Fruit fly (Drosophila melanogaster) whole organism, embryonic: ENCODE results near the gene CG31131.

ENCODE experiments used
- Blimp-1 ChIP-seq: fragments of 200-800 bp; sonication (Bioruptor generic); optimal IDR thresholded peaks from 3 replicates; lab custom pipeline; 2018; ENCODE audit warnings: missing biosample characterization, missing genetic modification characterization, mild to moderate bottlenecking, moderate library complexity, missing genetic modification reagents
- CG10366 ChIP-seq: fragments of 200-800 bp; sonication (Bioruptor generic); IDR thresholded peaks from 2 replicates; pipeline ENCODE4 v1.3.6; 2022; ENCODE audit warnings: missing biosample characterization, missing genetic modification characterization
- CG10431 ChIP-seq: fragments of 200-800 bp; sonication (Bioruptor generic); optimal IDR thresholded peaks from 3 replicates; lab custom pipeline; 2018; ENCODE audit warnings: missing biosample characterization, mild to moderate bottlenecking, missing genetic modification characterization
- CG10654 ChIP-seq: fragments of 200-800 bp; sonication (Bioruptor generic); optimal IDR thresholded peaks from 2 replicates; lab custom pipeline; 2016; ENCODE audit warnings: missing biosample characterization, missing genetic modification characterization
- CG11247 ChIP-seq: fragments of 200-800 bp; sonication (Bioruptor generic); IDR thresholded peaks from 2 replicates; pipeline ENCODE4 v1.3.6; 2022; ENCODE audit warnings: missing biosample characterization, missing genetic modification characterization
- CG12659 ChIP-seq: fragments of 200-800 bp; sonication (Bioruptor generic); optimal IDR thresholded peaks from 3 replicates; lab custom pipeline; 2017; ENCODE audit warnings: mild to moderate bottlenecking, missing biosample characterization, missing genetic modification reagents, missing genetic modification characterization
- CG15514 ChIP-seq: fragments of 200-800 bp; sonication (Bioruptor generic); optimal IDR thresholded peaks from 3 replicates; lab custom pipeline; 2017; ENCODE audit warnings: missing biosample characterization, missing genetic modification characterization, mild to moderate bottlenecking, moderate library complexity, missing genetic modification reagents
- CG1603 ChIP-seq: fragments of 200-800 bp; sonication (Bioruptor generic); optimal IDR thresholded peaks from 2 replicates; lab custom pipeline; 2019; ENCODE audit warnings: missing biosample characterization, mild to moderate bottlenecking, missing genetic modification characterization, moderate library complexity
- CG17361 ChIP-seq: fragments of 200-800 bp; sonication (Bioruptor generic); IDR thresholded peaks from 3 replicates; pipeline ENCODE4 v1.3.6; 2022; ENCODE audit warnings: missing biosample characterization, missing genetic modification characterization
- CG17568 ChIP-seq: fragments of 200-800 bp; sonication (Bioruptor generic); optimal IDR thresholded peaks from 2 replicates; lab custom pipeline; 2018; ENCODE audit warnings: missing biosample characterization, mild to moderate bottlenecking, missing genetic modification characterization, moderate library complexity
- CG2875 ChIP-seq: fragments of 200-800 bp; sonication (Bioruptor generic); optimal IDR thresholded peaks from 2 replicates; lab custom pipeline; 2017; ENCODE audit warnings: missing biosample characterization, mild to moderate bottlenecking, missing genetic modification characterization, missing genetic modification reagents
- CG30020 ChIP-seq: fragments of 200-800 bp; optimal IDR thresholded peaks from 2 replicates; lab custom pipeline; 2019; ENCODE audit warnings: missing biosample characterization, mild to moderate bottlenecking, missing genetic modification characterization, moderate library complexity
- CG33213 ChIP-seq: fragments of 200-800 bp; sonication (Bioruptor generic); optimal IDR thresholded peaks from 3 replicates; lab custom pipeline; 2016; ENCODE audit warnings: missing biosample characterization, missing genetic modification characterization
- CG34376 ChIP-seq: fragments of 200-800 bp; sonication (Bioruptor generic); optimal IDR thresholded peaks from 2 replicates; lab custom pipeline; 2018; ENCODE audit warnings: missing biosample characterization, mild to moderate bottlenecking, missing genetic modification characterization
- CG7987 ChIP-seq: fragments of 200-800 bp; sonication (Bioruptor generic); optimal IDR thresholded peaks from 2 replicates; lab custom pipeline; 2018; ENCODE audit warnings: missing biosample characterization, mild to moderate bottlenecking, missing genetic modification characterization, moderate library complexity
- CG8089 ChIP-seq: fragments of 200-800 bp; sonication (Bioruptor generic); optimal IDR thresholded peaks from 3 replicates; lab custom pipeline; 2016; ENCODE audit warnings: missing biosample characterization, missing genetic modification characterization
- CHES-1-like ChIP-seq: fragments of 200-800 bp; sonication (Bioruptor generic); optimal IDR thresholded peaks from 2 replicates; lab custom pipeline; 2016; ENCODE audit warnings: missing biosample characterization, missing genetic modification characterization
- E2f1 ChIP-seq: fragments of 200-800 bp; sonication (Bioruptor generic); IDR thresholded peaks from 2 replicates; pipeline ENCODE4 v1.3.6; 2022; ENCODE audit warnings: missing biosample characterization, missing genetic modification characterization
- GATAe ChIP-seq: fragments of 200-800 bp; sonication (Bioruptor generic); conservative IDR thresholded peaks from 2 replicates; pipeline ENCODE4 v1.3.6; 2022; ENCODE audit warnings: missing biosample characterization, missing genetic modification characterization
- HLH4C ChIP-seq: fragments of 200-800 bp; sonication (Bioruptor generic); IDR thresholded peaks from 3 replicates; pipeline ENCODE4 v1.3.6; 2022; ENCODE audit warnings: missing biosample characterization, missing genetic modification characterization; ENCODE audit not compliant: partially characterized antibody
- Max ChIP-seq: fragments of 200-800 bp; sonication (Bioruptor generic); optimal IDR thresholded peaks from 2 replicates; lab custom pipeline; 2016; ENCODE audit warnings: missing biosample characterization, mild to moderate bottlenecking, missing genetic modification characterization
- Oaz ChIP-seq: fragments of 200-800 bp; sonication (Bioruptor generic); IDR thresholded peaks from 2 replicates; pipeline ENCODE4 v1.3.6; 2022; ENCODE audit warnings: missing biosample characterization, missing genetic modification characterization
- Pdp1 ChIP-seq, 2 experiments: fragments of 200-800 bp; sonication (Bioruptor generic); optimal IDR thresholded peaks; 3 replicates each; lab custom pipeline; 2016; ENCODE audit warnings: missing biosample characterization in 2 of 2, missing genetic modification characterization in 2 of 2, mild to moderate bottlenecking in 1 of 2, moderate library complexity in 1 of 2
- Sox100B ChIP-seq: fragments of 200-800 bp; sonication (Bioruptor generic); optimal IDR thresholded peaks from 3 replicates; lab custom pipeline; 2018; ENCODE audit warnings: missing biosample characterization, mild to moderate bottlenecking, missing genetic modification characterization
- Spps ChIP-seq: fragments of 200-800 bp; sonication (Bioruptor generic); optimal IDR thresholded peaks from 2 replicates; lab custom pipeline; 2018; ENCODE audit warnings: missing biosample characterization, mild to moderate bottlenecking, missing genetic modification characterization
- Vsx1 ChIP-seq: fragments of 200-800 bp; sonication (Bioruptor generic); optimal IDR thresholded peaks from 2 replicates; lab custom pipeline; 2017; ENCODE audit warnings: missing biosample characterization, mild to moderate bottlenecking, missing genetic modification characterization, missing genetic modification reagents
- Xbp1 ChIP-seq: fragments of 200-800 bp; sonication (Bioruptor generic); optimal IDR thresholded peaks from 3 replicates; lab custom pipeline; 2016; ENCODE audit warnings: missing biosample characterization, mild to moderate bottlenecking, missing genetic modification characterization
- bab2 ChIP-seq: fragments of 200-800 bp; sonication (Bioruptor generic); optimal IDR thresholded peaks from 2 replicates; lab custom pipeline; 2016; ENCODE audit warnings: missing biosample characterization, missing genetic modification characterization
- bigmax ChIP-seq: fragments of 200-800 bp; sonication (Bioruptor generic); optimal IDR thresholded peaks from 2 replicates; lab custom pipeline; 2018; ENCODE audit warnings: missing biosample characterization, mild to moderate bottlenecking, missing genetic modification characterization
- caup ChIP-seq: fragments of 200-800 bp; sonication (Bioruptor generic); optimal IDR thresholded peaks from 3 replicates; lab custom pipeline; 2017; ENCODE audit warnings: missing biosample characterization, mild to moderate bottlenecking, missing genetic modification characterization, moderate library complexity; ENCODE audit not compliant: severe bottlenecking
- chif ChIP-seq, 2 experiments: fragments of 200-800 bp; sonication (Bioruptor generic); optimal IDR thresholded peaks; 3 replicates each; lab custom pipeline; 2016; ENCODE audit warnings: missing biosample characterization in 2 of 2, missing genetic modification characterization in 2 of 2
- croc ChIP-seq: fragments of 200-800 bp; sonication (Bioruptor generic); conservative IDR thresholded peaks from 3 replicates; pipeline ENCODE4 v1.3.6; 2022; ENCODE audit warnings: missing biosample characterization, missing genetic modification characterization
- exex ChIP-seq: fragments of 200-800 bp; sonication (Bioruptor generic); optimal IDR thresholded peaks from 4 replicates; lab custom pipeline; 2018; ENCODE audit warnings: missing biosample characterization, mild to moderate bottlenecking, missing genetic modification characterization, moderate library complexity
- hbn ChIP-seq: fragments of 200-800 bp; sonication (Bioruptor generic); IDR thresholded peaks from 2 replicates; pipeline ENCODE4 v1.3.6; 2022; ENCODE audit warnings: missing biosample characterization, missing genetic modification characterization; ENCODE audit not compliant: partially characterized antibody
- her ChIP-seq: fragments of 200-800 bp; sonication (Bioruptor generic); optimal IDR thresholded peaks from 2 replicates; lab custom pipeline; 2016; ENCODE audit warnings: missing biosample characterization, missing genetic modification characterization
- ind ChIP-seq: fragments of 200-800 bp; sonication (Bioruptor generic); optimal IDR thresholded peaks from 3 replicates; lab custom pipeline; 2016; ENCODE audit warnings: missing biosample characterization, missing genetic modification characterization
- kay ChIP-seq: fragments of 200-800 bp; sonication (Bioruptor generic); optimal IDR thresholded peaks from 2 replicates; lab custom pipeline; 2016; ENCODE audit warnings: missing biosample characterization, missing genetic modification characterization
- klu ChIP-seq: fragments of 200-800 bp; sonication (Bioruptor generic); IDR thresholded peaks from 2 replicates; pipeline ENCODE4 v1.3.6; 2022; ENCODE audit warnings: missing biosample characterization, missing genetic modification characterization
- kni ChIP-seq: fragments of 200-800 bp; sonication (Bioruptor generic); optimal IDR thresholded peaks from 3 replicates; lab custom pipeline; 2017; ENCODE audit warnings: mild to moderate bottlenecking, missing biosample characterization, missing genetic modification reagents, missing genetic modification characterization
- lab ChIP-seq: fragments of 200-800 bp; sonication (Bioruptor generic); optimal IDR thresholded peaks from 3 replicates; lab custom pipeline; 2017; ENCODE audit warnings: missing biosample characterization, missing genetic modification characterization, mild to moderate bottlenecking, moderate library complexity, missing genetic modification reagents
- mirr ChIP-seq: fragments of 200-800 bp; sonication (Bioruptor generic); optimal IDR thresholded peaks from 3 replicates; lab custom pipeline; 2018; ENCODE audit warnings: missing biosample characterization, mild to moderate bottlenecking, missing genetic modification characterization
- pho ChIP-seq: fragments of 200-800 bp; sonication (Bioruptor generic); optimal IDR thresholded peaks from 2 replicates; lab custom pipeline; 2016; ENCODE audit warnings: missing biosample characterization, missing genetic modification characterization
- schlank ChIP-seq: fragments of 200-800 bp; sonication (Bioruptor generic); optimal IDR thresholded peaks from 2 replicates; lab custom pipeline; 2018; ENCODE audit warnings: missing biosample characterization, mild to moderate bottlenecking, missing genetic modification characterization
- sd ChIP-seq: fragments of 200-800 bp; sonication (Bioruptor generic); optimal IDR thresholded peaks from 3 replicates; lab custom pipeline; 2018; ENCODE audit warnings: missing biosample characterization, mild to moderate bottlenecking, missing genetic modification characterization, moderate library complexity
- sens ChIP-seq: fragments of 200-800 bp; sonication (Bioruptor generic); peaks from one replicate; lab custom pipeline; 2016; ENCODE audit warnings: missing biosample characterization, missing genetic modification characterization
- seq ChIP-seq: fragments of 200-800 bp; sonication (Bioruptor generic); IDR thresholded peaks from 2 replicates; pipeline ENCODE4 v1.3.6; 2022; ENCODE audit warnings: missing biosample characterization, missing genetic modification characterization
- tgo ChIP-seq: fragments of 200-800 bp; sonication (Bioruptor generic); IDR thresholded peaks from 3 replicates; pipeline ENCODE4 v1.3.6; 2022; ENCODE audit warnings: missing biosample characterization, missing genetic modification characterization
- ttk ChIP-seq: fragments of 200-800 bp; sonication (Bioruptor generic); IDR thresholded peaks from 2 replicates; pipeline ENCODE4 v2.1.2; 2022; ENCODE audit warnings: missing biosample characterization, missing genetic modification characterization
- tup ChIP-seq: fragments of 200-800 bp; sonication (Bioruptor generic); optimal IDR thresholded peaks from 2 replicates; lab custom pipeline; 2016; ENCODE audit warnings: missing biosample characterization, mild to moderate bottlenecking, missing genetic modification characterization, moderate library complexity

The CG31131 gene

dm6 chr3R:27987329-27987728 is 24.3 kb upstream of the CG31131 start (continued):
- TF ChIP-seq lab (GFP tag; lab: Kevin White, UChicago) (peak; percentile 56), E2f1 (peak; percentile 77), CG11247 (peak; percentile 59; the same call in 1 of the 2 replicates), ind (peak; percentile 65), pho (GFP tag; lab: Kevin White, UChicago) (peak; percentile 17), bab2 (GFP tag; lab: Kevin White, UChicago) (peak; percentile 19), CG17568 (GFP tag; lab: Kevin White, UChicago) (no peak), ttk (GFP tag; lab: Robert Waterston, UW) (peak; percentile 56; the same call in 1 of the 2 replicates)
- TF ChIP-seq, all 482 proteins: peak for 225

- no peak for TF ChIP-seq Sox100B
- TF ChIP-seq CG33213 (GFP tag; lab: Kevin White, UChicago), result peak; percentile 23
- no peak for TF ChIP-seq bab2 (GFP tag; lab: Kevin White, UChicago)
- TF ChIP-seq CG30020 (tag; lab: Kevin White, UChicago), result no peak
- no peak for TF ChIP-seq CG12659 (GFP tag; lab: Kevin White, UChicago)
- peak; percentile 10 for TF ChIP-seq schlank (tag; lab: Kevin White, UChicago)
- peak; percentile 6 for TF ChIP-seq CHES-1-like (GFP tag; lab: Kevin White, UChicago)
- no peak for TF ChIP-seq HLH4C (GFP tag; lab: Robert Waterston, UW)
- TF ChIP-seq seq (GFP tag; lab: Robert Waterston, UW), result peak; percentile 27; the same call in 1 of the 2 replicates
- TF ChIP-seq chif (GFP tag; optimal IDR thresholded peaks at IDR 0.05; lab: Kevin White, UChicago), result no peak
- TF ChIP-seq GATAe (GFP tag; lab: Robert Waterston, UW), result peak; percentile 23; the same call in 1 of the 2 replicates
- no peak for TF ChIP-seq tgo (GFP tag; lab: Robert Waterston, UW)
- TF ChIP-seq hbn (GFP tag; lab: Robert Waterston, UW), result no peak
- TF ChIP-seq sens (GFP tag; lab: Kevin White, UChicago), result peak; percentile 18
- peak; percentile 0 for TF ChIP-seq CG8089 (GFP tag; lab: Kevin White, UChicago)
- TF ChIP-seq CG15514 (GFP tag; lab: Kevin White, UChicago), result no peak
- no peak for TF ChIP-seq kay (GFP tag; lab: Kevin White, UChicago)
- TF ChIP-seq CG2875 (GFP tag; lab: Kevin White, UChicago), result no peak
- no peak for TF ChIP-seq CG10431 (GFP tag; lab: Kevin White, UChicago)
- TF ChIP-seq Max (GFP tag; lab: Kevin White, UChicago), result no peak
- peak; percentile 55 for TF ChIP-seq Blimp-1 (GFP tag; lab: Kevin White, UChicago)
- TF ChIP-seq bigmax, result peak; percentile 2
- peak; percentile 50 for TF ChIP-seq CG34376
- TF ChIP-seq CG10654, result no peak
- TF ChIP-seq croc (GFP tag; lab: Robert Waterston, UW), result no peak
- no peak for TF ChIP-seq Spps (tag; lab: Kevin White, UChicago)
- no peak for TF ChIP-seq Xbp1 (GFP tag; lab: Kevin White, UChicago)
- TF ChIP-seq CG10366 (GFP tag; lab: Robert Waterston, UW), result no peak
- no peak for TF ChIP-seq Oaz (GFP tag; lab: Robert Waterston, UW)
- peak; percentile 41 for TF ChIP-seq Vsx1 (GFP tag; lab: Kevin White, UChicago)
- TF ChIP-seq mirr (GFP tag; lab: Kevin White, UChicago), result peak; percentile 90
- peak; percentile 8 for TF ChIP-seq her
- TF ChIP-seq CG1603, result peak; percentile 27
- no peak for TF ChIP-seq tup (GFP tag; lab: Kevin White, UChicago)
- peak; percentile 52 for TF ChIP-seq caup (GFP tag; lab: Kevin White, UChicago)
- peak; percentile 65 for TF ChIP-seq kni (GFP tag; lab: Kevin White, UChicago)
- no peak for TF ChIP-seq CG17361 (GFP tag; lab: Robert Waterston, UW)
- TF ChIP-seq klu (GFP tag; lab: Robert Waterston, UW), result no peak
- peak; percentile 35 for TF ChIP-seq CG7987 (GFP tag; lab: Kevin White, UChicago)
- peak; percentile 94 for TF ChIP-seq sd (tag; lab: Kevin White, UChicago)
- peak; percentile 47 for TF ChIP-seq exex (tag; lab: Kevin White, UChicago)
- TF ChIP-seq Pdp1 (GFP tag; optimal IDR thresholded peaks at IDR 0.05; lab: Kevin White, UChicago), result peak in 1 of 2 experiments; percentile 80
Observed at dm6 chr3R:27986794-27987193, 23.8 kb upstream of the CG31131 start.
